Fruit fly (Drosophila melanogaster) whole organism, embryonic: ENCODE measurements around the gene Cyp4ac1.

Experiments
- Atf-2 ChIP-seq: fragments of 200-800 bp; sonication (Bioruptor generic); optimal IDR thresholded peaks from 2 replicates; lab custom pipeline; 2016; ENCODE audit warnings: missing biosample characterization, missing genetic modification characterization
- Bdp1 ChIP-seq: fragments of 200-800 bp; sonication (Bioruptor generic); optimal IDR thresholded peaks from 3 replicates; lab custom pipeline; 2016; ENCODE audit warnings: missing biosample characterization, missing genetic modification characterization
- Bteb2 ChIP-seq: fragments of 200-800 bp; sonication (Bioruptor generic); optimal IDR thresholded peaks from 2 replicates; lab custom pipeline; 2016; ENCODE audit warnings: missing biosample characterization, missing genetic modification characterization
- CG10267 ChIP-seq: fragments of 200-800 bp; sonication (Bioruptor generic); optimal IDR thresholded peaks from 2 replicates; lab custom pipeline; 2018; ENCODE audit warnings: missing biosample characterization, mild to moderate bottlenecking, missing genetic modification characterization, moderate library complexity
- CG10462 ChIP-seq: fragments of 200-800 bp; sonication (Bioruptor generic); optimal IDR thresholded peaks from 2 replicates; lab custom pipeline; 2016; ENCODE audit warnings: missing biosample characterization, missing genetic modification characterization
- CG14014 ChIP-seq: fragments of 200-800 bp; sonication (Bioruptor generic); IDR thresholded peaks from 2 replicates; pipeline ENCODE4 v1.3.6; 2022; ENCODE audit warnings: missing biosample characterization, missing genetic modification characterization
- CG14050 ChIP-seq: fragments of 200-800 bp; sonication (Bioruptor generic); IDR thresholded peaks from 3 replicates; pipeline ENCODE4 v1.3.6; 2022; ENCODE audit warnings: missing biosample characterization, missing genetic modification characterization
- CG14860 ChIP-seq: fragments of 200-800 bp; sonication (Bioruptor generic); IDR thresholded peaks from 3 replicates; pipeline ENCODE4 v1.3.6; 2022; ENCODE audit warnings: missing biosample characterization, missing genetic modification characterization; ENCODE audit not compliant: partially characterized antibody
- CG1602 ChIP-seq: fragments of 200-800 bp; sonication (Bioruptor generic); optimal IDR thresholded peaks from 3 replicates; lab custom pipeline; 2016; ENCODE audit warnings: missing biosample characterization, missing genetic modification characterization
- CG17385 ChIP-seq: fragments of 200-800 bp; sonication (Bioruptor generic); optimal IDR thresholded peaks from 3 replicates; lab custom pipeline; 2018; ENCODE audit warnings: missing biosample characterization, mild to moderate bottlenecking, missing genetic modification characterization
- CG2202 ChIP-seq: fragments of 200-800 bp; sonication (Bioruptor generic); optimal IDR thresholded peaks from 2 replicates; lab custom pipeline; 2018; ENCODE audit warnings: missing biosample characterization, mild to moderate bottlenecking, missing genetic modification characterization
- CG31224 ChIP-seq: fragments of 200-800 bp; sonication (Bioruptor generic); IDR thresholded peaks from 2 replicates; pipeline ENCODE4 v1.3.6; 2022; ENCODE audit warnings: missing biosample characterization, missing genetic modification characterization
- CG31365 ChIP-seq: fragments of 200-800 bp; sonication (Bioruptor generic); optimal IDR thresholded peaks from 2 replicates; lab custom pipeline; 2018; ENCODE audit warnings: missing biosample characterization, mild to moderate bottlenecking, missing genetic modification characterization
- CG31388 ChIP-seq: fragments of 200-800 bp; sonication (Bioruptor generic); optimal IDR thresholded peaks from 2 replicates; lab custom pipeline; 2016; ENCODE audit warnings: missing biosample characterization, missing genetic modification characterization
- CG34224 ChIP-seq: fragments of 200-800 bp; sonication (Bioruptor generic); IDR thresholded peaks from 3 replicates; pipeline ENCODE4 v1.3.6; 2022; ENCODE audit warnings: missing biosample characterization, missing genetic modification characterization; ENCODE audit not compliant: partially characterized antibody
- CG3726 ChIP-seq: fragments of 200-800 bp; sonication (Bioruptor generic); IDR thresholded peaks from 3 replicates; pipeline ENCODE4, ENCODE4 v1.3.6; 2022; ENCODE audit warnings: missing biosample characterization, missing genetic modification characterization
- CG4424 ChIP-seq: fragments of 200-800 bp; sonication (Bioruptor generic); optimal IDR thresholded peaks from 3 replicates; lab custom pipeline; 2016; ENCODE audit warnings: missing biosample characterization, missing genetic modification characterization
- CG6254 ChIP-seq: fragments of 200-800 bp; sonication (Bioruptor generic); optimal IDR thresholded peaks from 3 replicates; lab custom pipeline; 2017; ENCODE audit warnings: mild to moderate bottlenecking, missing biosample characterization, missing genetic modification reagents, missing genetic modification characterization
- CG6654 ChIP-seq: fragments of 200-800 bp; sonication (Bioruptor generic); optimal IDR thresholded peaks from 2 replicates; lab custom pipeline; 2017; ENCODE audit warnings: missing biosample characterization, mild to moderate bottlenecking, missing genetic modification characterization
- CG7963 ChIP-seq: fragments of 200-800 bp; sonication (Bioruptor generic); IDR thresholded peaks from 3 replicates; pipeline ENCODE4 v1.3.6; 2022; ENCODE audit warnings: missing biosample characterization, missing genetic modification characterization; ENCODE audit not compliant: partially characterized antibody
- CG8089 ChIP-seq: fragments of 200-800 bp; sonication (Bioruptor generic); optimal IDR thresholded peaks from 3 replicates; lab custom pipeline; 2016; ENCODE audit warnings: missing biosample characterization, missing genetic modification characterization
- CG9876 ChIP-seq: fragments of 200-800 bp; sonication (Bioruptor generic); optimal IDR thresholded peaks from 2 replicates; lab custom pipeline; 2016; ENCODE audit warnings: missing biosample characterization, missing genetic modification characterization
- CTCF ChIP-seq: fragments of 200-800 bp; sonication (Bioruptor generic); optimal IDR thresholded peaks from 2 replicates; lab custom pipeline; 2017; ENCODE audit warnings: missing biosample characterization, mild to moderate bottlenecking, missing genetic modification characterization, moderate library complexity
- Camta ChIP-seq: fragments of 200-800 bp; sonication (Bioruptor generic); optimal IDR thresholded peaks from 2 replicates; lab custom pipeline; 2016; ENCODE audit warnings: missing biosample characterization, missing genetic modification characterization
- Dek ChIP-seq: fragments of 200-800 bp; sonication (Bioruptor generic); optimal IDR thresholded peaks from 3 replicates; lab custom pipeline; 2019; ENCODE audit warnings: missing biosample characterization, mild to moderate bottlenecking, missing genetic modification characterization, moderate library complexity
- E2f2 ChIP-seq: fragments of 200-800 bp; sonication (Bioruptor generic); IDR thresholded peaks from 2 replicates; pipeline ENCODE4 v1.3.6; 2022; ENCODE audit warnings: missing biosample characterization, missing genetic modification characterization
- H2.0 ChIP-seq: fragments of 200-800 bp; sonication (Bioruptor generic); IDR thresholded peaks from 2 replicates; pipeline ENCODE4 v1.3.6; 2022; ENCODE audit warnings: missing biosample characterization, missing genetic modification characterization
- HHEX ChIP-seq: fragments of 200-800 bp; sonication (Bioruptor generic); optimal IDR thresholded peaks from 3 replicates; lab custom pipeline; 2017; ENCODE audit warnings: missing biosample characterization, mild to moderate bottlenecking, missing genetic modification characterization, missing genetic modification reagents
- Hmr ChIP-seq: fragments of 200-800 bp; sonication (Bioruptor generic); optimal IDR thresholded peaks from 3 replicates; lab custom pipeline; 2017; ENCODE audit warnings: mild to moderate bottlenecking, missing biosample characterization, missing genetic modification reagents, missing genetic modification characterization
- MBD-R2 ChIP-seq: fragments of 200-800 bp; sonication (Bioruptor generic); IDR thresholded peaks from 2 replicates; pipeline ENCODE4 v1.3.6; 2022; ENCODE audit warnings: missing biosample characterization, missing genetic modification characterization
- Nf-YC ChIP-seq: fragments of 200-800 bp; optimal IDR thresholded peaks from 3 replicates; lab custom pipeline; 2019; ENCODE audit warnings: missing biosample characterization, mild to moderate bottlenecking, missing genetic modification characterization, moderate library complexity
- Six4 ChIP-seq: fragments of 200-800 bp; sonication (Bioruptor generic); optimal IDR thresholded peaks from 2 replicates; lab custom pipeline; 2016; ENCODE audit warnings: missing biosample characterization, missing genetic modification characterization
- TFAM ChIP-seq: fragments of 200-800 bp; sonication (Bioruptor generic); optimal IDR thresholded peaks from 2 replicates; lab custom pipeline; 2017; ENCODE audit warnings: missing biosample characterization, missing genetic modification characterization, inconsistent platforms
- Trl ChIP-seq, 3 experiments: fragments of >200 bp in 2 of 3; fragments of 200-800 bp in 1 of 3; sonication (Bioruptor generic) in 1 of 3; optimal IDR thresholded peaks; 2 replicates in 1 of 3; 3 replicates in 2 of 3; lab custom pipeline; 2016 to 2017; ENCODE audit warnings: missing biosample characterization in 1 of 3, missing genetic modification characterization in 1 of 3
- Xrp1 ChIP-seq: fragments of 200-800 bp; sonication (Bioruptor generic); IDR thresholded peaks from 2 replicates; pipeline ENCODE4 v1.3.6; 2022; ENCODE audit warnings: missing biosample characterization, missing genetic modification characterization
- ewg ChIP-seq: fragments of 200-800 bp; sonication (Bioruptor generic); optimal IDR thresholded peaks from 3 replicates; lab custom pipeline; 2017; ENCODE audit warnings: mild to moderate bottlenecking, missing biosample characterization, missing genetic modification reagents, missing genetic modification characterization
- fd64A ChIP-seq: fragments of 200-800 bp; sonication (Bioruptor generic); optimal IDR thresholded peaks from 3 replicates; lab custom pipeline; 2018; ENCODE audit warnings: missing biosample characterization, mild to moderate bottlenecking, missing genetic modification characterization
- grau ChIP-seq: fragments of 200-800 bp; optimal IDR thresholded peaks from 3 replicates; lab custom pipeline; 2019; ENCODE audit warnings: missing biosample characterization, mild to moderate bottlenecking, missing genetic modification characterization, moderate library complexity
- gro ChIP-seq: fragments of 200-800 bp; sonication (Bioruptor generic); optimal IDR thresholded peaks from 2 replicates; lab custom pipeline; 2016; ENCODE audit warnings: missing biosample characterization, missing genetic modification characterization
- hb ChIP-seq: fragments of 200-800 bp; sonication (Bioruptor generic); IDR thresholded peaks from 3 replicates; pipeline ENCODE4 v1.3.6; 2022; ENCODE audit warnings: missing biosample characterization, missing genetic modification characterization; ENCODE audit not compliant: partially characterized antibody
- kay ChIP-seq: fragments of 200-800 bp; sonication (Bioruptor generic); optimal IDR thresholded peaks from 2 replicates; lab custom pipeline; 2016; ENCODE audit warnings: missing biosample characterization, missing genetic modification characterization
- nmo ChIP-seq: fragments of 200-800 bp; sonication (Bioruptor generic); optimal IDR thresholded peaks from 2 replicates; lab custom pipeline; 2018; ENCODE audit warnings: missing biosample characterization, mild to moderate bottlenecking, missing genetic modification characterization, moderate library complexity
- peb ChIP-seq: fragments of 200-800 bp; sonication (Bioruptor generic); IDR thresholded peaks from 2 replicates; pipeline ENCODE4 v1.3.6; 2022; ENCODE audit warnings: missing biosample characterization, missing genetic modification characterization
- pita ChIP-seq: fragments of 200-800 bp; sonication (Bioruptor generic); optimal IDR thresholded peaks from 2 replicates; lab custom pipeline; 2017; ENCODE audit warnings: missing biosample characterization, mild to moderate bottlenecking, missing genetic modification characterization
- run ChIP-seq: fragments of 200-800 bp; sonication (Bioruptor generic); optimal IDR thresholded peaks from 3 replicates; lab custom pipeline; 2018; ENCODE audit warnings: missing biosample characterization, mild to moderate bottlenecking, missing genetic modification characterization
- salm ChIP-seq: fragments of 200-800 bp; sonication (Bioruptor generic); optimal IDR thresholded peaks from 2 replicates; lab custom pipeline; 2018; ENCODE audit warnings: missing biosample characterization, mild to moderate bottlenecking, missing genetic modification characterization
- sob ChIP-seq: fragments of 200-800 bp; sonication (Bioruptor generic); IDR thresholded peaks from 2 replicates; pipeline ENCODE4 v1.3.6; 2022; ENCODE audit warnings: missing biosample characterization, missing genetic modification characterization
- tll ChIP-seq, 2 experiments: fragments of 200-800 bp in 1 of 2; fragments of >200 bp in 1 of 2; sonication (Bioruptor generic) in 1 of 2; optimal IDR thresholded peaks; 2 replicates each; lab custom pipeline; 2017 to 2019; ENCODE audit warnings: missing biosample characterization in 2 of 2, missing genetic modification characterization in 2 of 2, mild to moderate bottlenecking in 1 of 2, moderate library complexity in 1 of 2
- unpg ChIP-seq: fragments of 200-800 bp; sonication (Bioruptor generic); optimal IDR thresholded peaks from 3 replicates; lab custom pipeline; 2018; ENCODE audit warnings: missing biosample characterization, mild to moderate bottlenecking, missing genetic modification characterization, moderate library complexity

Cyp4ac1 gene

dm6 chr2L:5278309-5279130, 14.7 kb downstream of the Cyp4ac1 start, which contains the start of the genes Nin and Bub1 (continued):
- TF ChIP-seq TFAM (GFP tag; lab: Kevin White, UChicago) = no peak
- no peak for TF ChIP-seq HHEX (GFP tag; lab: Kevin White, UChicago)
- no peak for TF ChIP-seq CG9876 (GFP tag; lab: Kevin White, UChicago)
- no peak for TF ChIP-seq Bteb2 (GFP tag; lab: Kevin White, UChicago)
- TF ChIP-seq Dek = no peak
- peak; percentile 81 for TF ChIP-seq CG7963
- no peak for TF ChIP-seq Trl (optimal IDR thresholded peaks at IDR 0.05; lab: Kevin White, UChicago)
- no peak for TF ChIP-seq Trl (GFP tag; optimal IDR thresholded peaks at IDR 0.05; lab: Kevin White, UChicago)
- TF ChIP-seq Atf-2 (GFP tag; lab: Kevin White, UChicago) = no peak
- peak; percentile 47 for TF ChIP-seq E2f2 (GFP tag; lab: Robert Waterston, UW)
- no peak for TF ChIP-seq CG6254 (GFP tag; lab: Kevin White, UChicago)
- peak; percentile 59 for TF ChIP-seq CG34224 (GFP tag; lab: Robert Waterston, UW)
- TF ChIP-seq ewg (GFP tag; lab: Kevin White, UChicago) = no peak
- TF ChIP-seq MBD-R2 (GFP tag; lab: Robert Waterston, UW) = peak; percentile 49
- TF ChIP-seq fd64A = no peak
- peak; percentile 49 for TF ChIP-seq nmo
- no peak for TF ChIP-seq gro (GFP tag; lab: Kevin White, UChicago)
- peak; percentile 25 for TF ChIP-seq grau (tag; lab: Kevin White, UChicago)
- TF ChIP-seq CG10267 (tag; lab: Kevin White, UChicago) = peak; percentile 14
- TF ChIP-seq CG3726 = no peak
- TF ChIP-seq CG10462 (GFP tag; lab: Kevin White, UChicago) = no peak
- 0 out of 2 replicates have a peak, but pooled peaks have one; percentile 19 for TF ChIP-seq H2.0
- TF ChIP-seq Six4 (GFP tag; lab: Kevin White, UChicago) = no peak
- no peak for TF ChIP-seq run (tag; lab: Kevin White, UChicago)
- TF ChIP-seq CG14860 = peak; percentile 77
- TF ChIP-seq peb (GFP tag; lab: Robert Waterston, UW) = no peak
- no peak for TF ChIP-seq CG2202
- TF ChIP-seq CG6654 (GFP tag; lab: Kevin White, UChicago) = no peak
- no peak for TF ChIP-seq tll (GFP tag; optimal IDR thresholded peaks at IDR 0.05; lab: Kevin White, UChicago)
- TF ChIP-seq kay (GFP tag; lab: Kevin White, UChicago) = no peak
- no peak for TF ChIP-seq CG31224
- TF ChIP-seq CG14014 (GFP tag; lab: Robert Waterston, UW) = peak; percentile 41; the same call in 1 of the 2 replicates
- peak; percentile 84 for TF ChIP-seq hb (GFP tag; lab: Robert Waterston, UW)
- TF ChIP-seq CG1602 (GFP tag; lab: Kevin White, UChicago) = no peak
- no peak for TF ChIP-seq unpg (GFP tag; lab: Kevin White, UChicago)
- TF ChIP-seq Bdp1 (GFP tag; lab: Kevin White, UChicago) = no peak
- TF ChIP-seq CG4424 (GFP tag; lab: Kevin White, UChicago) = no peak
- TF ChIP-seq CG31365 = no peak
- no peak for TF ChIP-seq Xrp1 (GFP tag; lab: Robert Waterston, UW)
- no peak for TF ChIP-seq CG17385
- TF ChIP-seq Camta = no peak
- no peak for TF ChIP-seq pita (GFP tag; lab: Kevin White, UChicago)
- TF ChIP-seq Nf-YC (tag; lab: Kevin White, UChicago) = no peak
- no peak for TF ChIP-seq CG31388 (GFP tag; lab: Kevin White, UChicago)
- TF ChIP-seq salm (tag; lab: Kevin White, UChicago) = no peak
- peak; percentile 70; the same call in 1 of the 2 replicates for TF ChIP-seq sob (GFP tag; lab: Robert Waterston, UW)
- no peak for TF ChIP-seq CG8089 (GFP tag; lab: Kevin White, UChicago)
- peak; percentile 92 for TF ChIP-seq CTCF (GFP tag; lab: Kevin White, UChicago)
- TF ChIP-seq Hmr (GFP tag; lab: Kevin White, UChicago) = no peak
- no peak for TF ChIP-seq CG14050
